Worm (Caenorhabditis elegans) whole organism, early embryonic: ENCODE measurements around the gene Y42H9B.3.

ENCODE experiments used
- ama-1 ChIP-seq: fragments of 150-350 bp; optimal IDR thresholded peaks from 2 replicates; lab custom pipeline; 2014
- ceh-13 ChIP-seq: fragments of 200-800 bp; sonication (Bioruptor generic); optimal IDR thresholded peaks from 2 replicates; lab custom pipeline; 2018; ENCODE audit warnings: mild to moderate bottlenecking, missing genetic modification characterization, missing compliant biosample characterization
- flt-1 ChIP-seq: fragments of 200-800 bp; sonication (Bioruptor generic); IDR thresholded peaks from 2 replicates; pipeline ENCODE4 v1.3.6; 2022; ENCODE audit warnings: missing genetic modification characterization, missing compliant biosample characterization
- hmg-4 ChIP-seq: fragments of 200-800 bp; sonication (Bioruptor generic); optimal IDR thresholded peaks from 2 replicates; lab custom pipeline; 2018; ENCODE audit warnings: mild to moderate bottlenecking, missing genetic modification characterization, missing compliant biosample characterization
- pes-1 ChIP-seq: fragments of 200-800 bp; sonication (Bioruptor generic); IDR thresholded peaks from 2 replicates; pipeline ENCODE4 v1.3.6; 2022; ENCODE audit warnings: missing genetic modification reagents, missing genetic modification characterization, missing compliant biosample characterization
- scrt-1 ChIP-seq: fragments of 200-800 bp; sonication (Bioruptor generic); IDR thresholded peaks from 2 replicates; pipeline ENCODE4 v1.3.6; 2022; ENCODE audit warnings: missing genetic modification characterization, missing compliant biosample characterization
- tbx-37 ChIP-seq: fragments of 200-800 bp; sonication (Bioruptor generic); conservative IDR thresholded peaks from 2 replicates; pipeline ENCODE4 v1.3.6; 2022; ENCODE audit warnings: missing genetic modification reagents, missing genetic modification characterization, missing compliant biosample characterization

DNA sequence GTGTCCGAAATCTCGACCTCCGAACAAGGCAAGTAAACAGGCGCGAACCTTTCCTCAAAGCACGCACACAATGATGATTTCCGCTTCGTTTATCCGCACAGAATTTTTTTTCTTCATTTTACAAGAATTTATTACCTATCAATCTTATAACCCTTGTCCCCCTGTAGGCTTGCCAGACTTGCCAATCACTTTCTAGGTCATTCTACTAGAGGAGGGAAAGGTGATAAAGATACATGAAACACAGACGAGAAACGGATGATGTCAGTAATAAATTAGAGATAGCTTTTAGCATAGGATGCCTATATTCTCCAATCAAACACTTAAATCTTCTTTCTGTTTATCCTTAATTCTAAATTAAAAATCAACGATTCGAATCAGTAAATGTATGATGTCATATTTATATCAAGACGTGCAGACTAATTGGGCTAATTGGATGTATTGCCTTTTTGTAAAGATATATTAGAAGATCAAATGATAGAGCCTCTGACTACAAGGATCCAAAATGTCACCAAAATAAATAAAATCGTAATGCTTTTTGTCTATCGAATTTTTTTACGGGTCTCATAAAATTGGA is 15.2 kb upstream of the Y42H9B.3 start:
- no peak for TF ChIP-seq tbx-37
- TF ChIP-seq flt-1, result no peak
- TF ChIP-seq pes-1 (GFP tag; lab: Robert Waterston, UW), result no peak
- TF ChIP-seq ceh-13, result no peak
- no peak for TF ChIP-seq ama-1 (lab: Kevin White, UChicago)
- TF ChIP-seq scrt-1 (GFP tag; lab: Robert Waterston, UW), result no peak
- TF ChIP-seq hmg-4 (GFP tag; lab: Kevin White, UChicago), result no peak
